Worm (Caenorhabditis elegans) whole organism, L1 larva: ENCODE results near the gene R10E4.9.

ENCODE experiments used
- C04F5.9 ChIP-seq: sonication (generic microtip); optimal IDR thresholded peaks from 2 replicates; lab custom pipeline; 2016; ENCODE audit warnings: missing genetic modification characterization, missing compliant biosample characterization
- C16A3.4 ChIP-seq: fragments of 150-350 bp; optimal IDR thresholded peaks from 2 replicates; lab custom pipeline; 2014; ENCODE audit warnings: missing biosample characterization, missing genetic modification characterization
- C34B4.2 ChIP-seq: sonication (generic microtip); optimal IDR thresholded peaks from 2 replicates; lab custom pipeline; 2017; ENCODE audit warnings: mild to moderate bottlenecking, missing genetic modification characterization, missing compliant biosample characterization
- Y116A8C.19 ChIP-seq: sonication (generic microtip); optimal IDR thresholded peaks from 2 replicates; lab custom pipeline; 2016; ENCODE audit warnings: missing compliant biosample characterization, missing genetic modification characterization, borderline replicate concordance
- aha-1 ChIP-seq: fragments of 150-350 bp; optimal IDR thresholded peaks from 2 replicates; lab custom pipeline; 2014; ENCODE audit warnings: missing biosample characterization, missing genetic modification characterization
- aly-2 ChIP-seq: fragments of 150-350 bp; optimal IDR thresholded peaks from 2 replicates; lab custom pipeline; 2014; ENCODE audit warnings: missing biosample characterization, missing genetic modification characterization
- ama-1 ChIP-seq: fragments of 150-350 bp; optimal IDR thresholded peaks from 2 replicates; lab custom pipeline; 2014
- ceh-88 ChIP-seq: fragments of 200-800 bp; sonication (Bioruptor generic); IDR thresholded peaks from 2 replicates; pipeline ENCODE4 v1.3.6; 2022; ENCODE audit warnings: missing genetic modification characterization, missing compliant biosample characterization
- ceh-90 ChIP-seq: sonication (generic microtip); optimal IDR thresholded peaks from 2 replicates; lab custom pipeline; 2016; ENCODE audit warnings: missing genetic modification characterization, missing compliant biosample characterization
- ces-1 ChIP-seq: fragments of 150-350 bp; optimal IDR thresholded peaks from 2 replicates; lab custom pipeline; 2014; ENCODE audit warnings: missing biosample characterization, missing genetic modification reagents, missing genetic modification characterization
- dpl-1 ChIP-seq, 3 experiments: fragments of 150-350 bp in 2 of 3; sonication (generic microtip) in 1 of 3; optimal IDR thresholded peaks; 2 replicates each; lab custom pipeline; 2014 to 2017; ENCODE audit warnings: missing biosample characterization in 3 of 3, missing genetic modification characterization in 3 of 3, missing genetic modification reagents in 3 of 3
- efl-3 ChIP-seq: fragments of 200-800 bp; sonication (Bioruptor generic); optimal IDR thresholded peaks from 2 replicates; lab custom pipeline; 2018; ENCODE audit warnings: mild to moderate bottlenecking, missing genetic modification characterization, missing compliant biosample characterization
- egl-13 ChIP-seq: sonication (generic microtip); optimal IDR thresholded peaks from 2 replicates; lab custom pipeline; 2016; ENCODE audit warnings: missing genotype, missing genetic modification reagents, missing genetic modification characterization, missing compliant biosample characterization
- elt-2 ChIP-seq: sonication (generic microtip); optimal IDR thresholded peaks from 2 replicates; lab custom pipeline; 2016; ENCODE audit warnings: missing genetic modification characterization, mild to moderate bottlenecking, inconsistent platforms, missing compliant biosample characterization, missing genetic modification reagents
- elt-3 ChIP-seq, 6 experiments: fragments of 150-350 bp in 1 of 6; sonication (generic microtip); optimal IDR thresholded peaks; 2 replicates each; lab custom pipeline; 2017 to 2018; ENCODE audit warnings: missing biosample characterization in 6 of 6, missing genetic modification characterization in 6 of 6, inconsistent platforms in 1 of 6
- ets-5 ChIP-seq: fragments of 200-800 bp; sonication (Bioruptor generic); IDR thresholded peaks from 2 replicates; pipeline ENCODE4 v1.3.6; 2022; ENCODE audit warnings: missing genetic modification characterization, missing compliant biosample characterization
- fkh-10 ChIP-seq: sonication (generic microtip); optimal IDR thresholded peaks from 2 replicates; lab custom pipeline; 2017; ENCODE audit warnings: missing biosample characterization, missing genetic modification reagents, missing genetic modification characterization
- grh-1 ChIP-seq: fragments of 200-800 bp; sonication (Bioruptor generic); IDR thresholded peaks from 2 replicates; pipeline ENCODE4 v1.3.6; 2022; ENCODE audit warnings: missing genetic modification reagents, missing genetic modification characterization, missing compliant biosample characterization
- hlh-17 ChIP-seq: fragments of 200-800 bp; sonication (Bioruptor generic); optimal IDR thresholded peaks from 2 replicates; lab custom pipeline; 2018; ENCODE audit warnings: missing genetic modification characterization, mild to moderate bottlenecking, missing compliant biosample characterization, moderate library complexity, borderline replicate concordance
- hlh-4 ChIP-seq: sonication (generic microtip); optimal IDR thresholded peaks from 2 replicates; lab custom pipeline; 2016; ENCODE audit warnings: mild to moderate bottlenecking, missing genetic modification characterization, missing compliant biosample characterization
- irx-1 ChIP-seq: sonication (generic microtip); optimal IDR thresholded peaks from 2 replicates; lab custom pipeline; 2016; ENCODE audit warnings: missing genetic modification characterization, missing compliant biosample characterization
- lin-13 ChIP-seq: fragments of 150-350 bp; optimal IDR thresholded peaks from 2 replicates; lab custom pipeline; 2014; ENCODE audit warnings: missing biosample characterization, missing genetic modification reagents, missing genetic modification characterization
- lin-35 ChIP-seq, 2 experiments: fragments of 150-350 bp; optimal IDR thresholded peaks; 2 replicates each; lab custom pipeline; 2014; ENCODE audit warnings: missing biosample characterization in 2 of 2, missing genetic modification characterization in 2 of 2, missing genetic modification reagents in 2 of 2
- lsy-2 ChIP-seq, 2 experiments: fragments of 150-350 bp; optimal IDR thresholded peaks; 2 replicates each; lab custom pipeline; 2014; ENCODE audit warnings: missing biosample characterization in 2 of 2, missing genetic modification characterization in 2 of 2
- mdl-1 ChIP-seq, 2 experiments: fragments of 150-350 bp; optimal IDR thresholded peaks; 2 replicates each; lab custom pipeline; 2014 to 2017; ENCODE audit warnings: missing biosample characterization in 2 of 2, missing genetic modification characterization in 2 of 2, inconsistent platforms in 1 of 2
- mep-1 ChIP-seq: fragments of 150-350 bp; optimal IDR thresholded peaks from 2 replicates; lab custom pipeline; 2014; ENCODE audit warnings: missing biosample characterization, missing genetic modification characterization
- nhr-12 ChIP-seq: sonication (generic microtip); optimal IDR thresholded peaks from 2 replicates; lab custom pipeline; 2017; ENCODE audit warnings: missing biosample characterization, missing genetic modification characterization
- nhr-19 ChIP-seq: fragments of 200-800 bp; sonication (Bioruptor generic); conservative IDR thresholded peaks from 2 replicates; pipeline ENCODE4 v1.3.6; 2022; ENCODE audit warnings: missing genetic modification characterization, missing compliant biosample characterization
- nhr-20 ChIP-seq: sonication (generic microtip); optimal IDR thresholded peaks from 2 replicates; lab custom pipeline; 2016; ENCODE audit warnings: mild to moderate bottlenecking, missing genetic modification characterization, missing compliant biosample characterization
- nhr-237 ChIP-seq: fragments of 150-350 bp; optimal IDR thresholded peaks from 2 replicates; lab custom pipeline; 2014; ENCODE audit warnings: missing biosample characterization, missing genetic modification characterization
- nhr-28 ChIP-seq: fragments of 150-350 bp; optimal IDR thresholded peaks from 2 replicates; lab custom pipeline; 2014; ENCODE audit warnings: missing biosample characterization, missing genetic modification characterization
- nhr-47 ChIP-seq: sonication (generic microtip); optimal IDR thresholded peaks from 2 replicates; lab custom pipeline; 2016; ENCODE audit warnings: mild to moderate bottlenecking, missing genetic modification characterization, moderate library complexity, missing compliant biosample characterization
- nhr-71 ChIP-seq: sonication (generic microtip); optimal IDR thresholded peaks from 2 replicates; lab custom pipeline; 2016; ENCODE audit warnings: mild to moderate bottlenecking, missing genetic modification characterization, moderate library complexity, missing compliant biosample characterization
- nhr-84 ChIP-seq: sonication (generic microtip); optimal IDR thresholded peaks from 2 replicates; lab custom pipeline; 2017; ENCODE audit warnings: missing biosample characterization, missing genetic modification characterization
- nhr-90 ChIP-seq: sonication (generic microtip); optimal IDR thresholded peaks from 2 replicates; lab custom pipeline; 2016; ENCODE audit warnings: mild to moderate bottlenecking, missing genetic modification characterization, missing compliant biosample characterization; ENCODE audit not compliant: poor library complexity
- pqm-1 ChIP-seq: sonication (generic microtip); optimal IDR thresholded peaks from 3 replicates; lab custom pipeline; 2017; ENCODE audit warnings: missing biosample characterization, missing genetic modification characterization
- skn-1 ChIP-seq: fragments of 150-350 bp; optimal IDR thresholded peaks from 2 replicates; lab custom pipeline; 2014; ENCODE audit warnings: missing biosample characterization, missing genetic modification characterization
- snu-23 ChIP-seq: sonication (generic microtip); optimal IDR thresholded peaks from 2 replicates; lab custom pipeline; 2016; ENCODE audit warnings: missing genetic modification characterization, missing compliant biosample characterization
- sptf-1 ChIP-seq: fragments of 150-350 bp; optimal IDR thresholded peaks from 2 replicates; lab custom pipeline; 2014; ENCODE audit warnings: missing biosample characterization, missing genetic modification characterization
- sup-37 ChIP-seq: fragments of 200-800 bp; sonication (Bioruptor generic); optimal IDR thresholded peaks from 2 replicates; lab custom pipeline; 2018; ENCODE audit warnings: mild to moderate bottlenecking, missing genetic modification characterization, missing compliant biosample characterization
- tbx-2 ChIP-seq: sonication (generic microtip); optimal IDR thresholded peaks from 2 replicates; lab custom pipeline; 2016; ENCODE audit warnings: missing genetic modification characterization, missing compliant biosample characterization
- tlp-1 ChIP-seq: fragments of 150-350 bp; optimal IDR thresholded peaks from 2 replicates; lab custom pipeline; 2014; ENCODE audit warnings: missing biosample characterization, missing genetic modification characterization
- unc-30 ChIP-seq: sonication (generic microtip); optimal IDR thresholded peaks from 2 replicates; lab custom pipeline; 2017; ENCODE audit warnings: missing biosample characterization, missing genetic modification characterization
- unc-62 ChIP-seq: fragments of 150-350 bp; optimal IDR thresholded peaks from 2 replicates; lab custom pipeline; 2014; ENCODE audit warnings: missing biosample characterization, missing genetic modification reagents, missing genetic modification characterization
- ztf-4 ChIP-seq: fragments of 150-350 bp; optimal IDR thresholded peaks from 2 replicates; lab custom pipeline; 2014; ENCODE audit warnings: missing biosample characterization, missing genetic modification characterization

The R10E4.9 gene

ce11 chrIII:4284732-4285165, 17.4 kb downstream of the R10E4.9 start (continued):
- peak; percentile 86 for TF ChIP-seq grh-1 (GFP tag; lab: Robert Waterston, UW)
- no peak for TF ChIP-seq hlh-17 (GFP tag; lab: Kevin White, UChicago)
- TF ChIP-seq elt-3 (tag; optimal IDR thresholded peaks at IDR 0.05; lab: Kevin White, UChicago) = peak in 3 of 6 experiments; percentile 33 to 79 (median 63)
- peak; percentile 9 for TF ChIP-seq aly-2 (tag; lab: Kevin White, UChicago)
- TF ChIP-seq ztf-4 (tag; lab: Kevin White, UChicago) = peak; percentile 68
- no peak for TF ChIP-seq ets-5 (GFP tag; lab: Robert Waterston, UW)
- TF ChIP-seq unc-62 (GFP tag; lab: Kevin White, UChicago) = no peak
- peak; percentile 94 for TF ChIP-seq snu-23 (GFP tag; lab: Kevin White, UChicago)
- no peak for TF ChIP-seq nhr-84 (tag; lab: Kevin White, UChicago)
- no peak for TF ChIP-seq nhr-28
- no peak for TF ChIP-seq sptf-1 (tag; lab: Kevin White, UChicago)
- TF ChIP-seq nhr-19 (GFP tag; lab: Robert Waterston, UW) = peak; percentile 84
- TF ChIP-seq egl-13 = no peak
- TF ChIP-seq nhr-20 (tag; lab: Kevin White, UChicago) = peak; percentile 98
- TF ChIP-seq mep-1 (tag; lab: Kevin White, UChicago) = peak; percentile 86
- no peak for TF ChIP-seq Y116A8C.19
- peak; percentile 51 to 59 (median 57) for TF ChIP-seq dpl-1 (GFP tag; optimal IDR thresholded peaks at IDR 0.05; lab: Kevin White, UChicago)
- peak; percentile 63 for TF ChIP-seq C16A3.4
- peak; percentile 75 for TF ChIP-seq skn-1
- no peak for TF ChIP-seq unc-30 (tag; lab: Kevin White, UChicago)
- TF ChIP-seq nhr-12 (tag; lab: Kevin White, UChicago) = no peak
- no peak for TF ChIP-seq pqm-1 (tag; lab: Kevin White, UChicago)
- TF ChIP-seq lin-13 = peak; percentile 31
- TF ChIP-seq nhr-90 (tag; lab: Kevin White, UChicago) = peak; percentile 93
- TF ChIP-seq ceh-90 (tag; lab: Kevin White, UChicago) = no peak
- TF ChIP-seq tbx-2 (tag; lab: Kevin White, UChicago) = peak; percentile 87
- TF ChIP-seq irx-1 (tag; lab: Kevin White, UChicago) = peak; percentile 61
- TF ChIP-seq fkh-10 = no peak
- peak; percentile 76 for TF ChIP-seq elt-2 (tag; lab: Kevin White, UChicago)
- TF ChIP-seq nhr-47 (tag; lab: Kevin White, UChicago) = peak; percentile 82
- TF ChIP-seq tlp-1 (tag; lab: Kevin White, UChicago) = no peak
- TF ChIP-seq ces-1 = no peak
- peak; percentile 59 for TF ChIP-seq nhr-237 (tag; lab: Kevin White, UChicago)
- peak; percentile 31 for TF ChIP-seq C04F5.9 (tag; lab: Kevin White, UChicago)
- peak; percentile 44 to 81 for TF ChIP-seq lin-35 (GFP tag; optimal IDR thresholded peaks at IDR 0.05; lab: Kevin White, UChicago)
- TF ChIP-seq nhr-71 (tag; lab: Kevin White, UChicago) = peak; percentile 96
- peak in 1 of 2 experiments; percentile 91 for TF ChIP-seq mdl-1 (tag; optimal IDR thresholded peaks at IDR 0.05; lab: Kevin White, UChicago)
- TF ChIP-seq aha-1 = no peak
- TF ChIP-seq lsy-2 (tag; optimal IDR thresholded peaks at IDR 0.05; lab: Kevin White, UChicago) = peak; percentile 75 to 91
- peak; percentile 58 for TF ChIP-seq ceh-88 (GFP tag; lab: Robert Waterston, UW)
- no peak for TF ChIP-seq hlh-4 (tag; lab: Kevin White, UChicago)
- TF ChIP-seq sup-37 (GFP tag; lab: Kevin White, UChicago) = peak; percentile 83
- peak; percentile 60 for TF ChIP-seq C34B4.2
- TF ChIP-seq ama-1 (lab: Kevin White, UChicago) = no peak
- peak; percentile 75 for TF ChIP-seq efl-3 (GFP tag; lab: Kevin White, UChicago)
